Worm (Caenorhabditis elegans) whole organism, midembryonic: Measurements from ENCODE around the gene odr-7.

Experiments used
- T22C8.4 ChIP-seq: fragments of 200-800 bp; sonication (Bioruptor generic); IDR thresholded peaks from 2 replicates; pipeline ENCODE4 v1.3.6; 2022; ENCODE audit warnings: missing genetic modification characterization, missing compliant biosample characterization
- cog-1 ChIP-seq: sonication (generic microtip); optimal IDR thresholded peaks from 2 replicates; lab custom pipeline; 2016; ENCODE audit warnings: missing genetic modification characterization, missing compliant biosample characterization
- med-1 ChIP-seq: sonication (generic microtip); optimal IDR thresholded peaks from 2 replicates; lab custom pipeline; 2017; ENCODE audit warnings: missing genetic modification characterization, mild to moderate bottlenecking, missing compliant biosample characterization, antibody characterized with exemption, missing genetic modification reagents; ENCODE audit not compliant: insufficient read depth
- ref-1 ChIP-seq: fragments of 200-800 bp; sonication (Bioruptor generic); conservative IDR thresholded peaks from 2 replicates; pipeline ENCODE4 v1.3.6; 2022; ENCODE audit warnings: missing genetic modification reagents, missing genetic modification characterization, missing compliant biosample characterization
- tab-1 ChIP-seq: fragments of 200-800 bp; sonication (Bioruptor generic); IDR thresholded peaks from 2 replicates; pipeline ENCODE4 v1.3.6; 2022; ENCODE audit warnings: missing genetic modification characterization, missing compliant biosample characterization
- ztf-23 ChIP-seq: fragments of 200-800 bp; sonication (Bioruptor generic); IDR thresholded peaks from 2 replicates; pipeline ENCODE4 v1.3.6; 2022; ENCODE audit warnings: missing genetic modification reagents, missing genetic modification characterization, missing compliant biosample characterization
- ztf-29 ChIP-seq: fragments of 200-800 bp; sonication (Bioruptor generic); IDR thresholded peaks from 2 replicates; pipeline ENCODE4 v1.3.6; 2022; ENCODE audit warnings: missing genetic modification reagents, missing genetic modification characterization, missing compliant biosample characterization

ce11 chrX:12461557-12461956, at the start of gene odr-7:
- no peak for TF ChIP-seq cog-1 (tag; lab: Kevin White, UChicago)
- TF ChIP-seq T22C8.4 (GFP tag; lab: Robert Waterston, UW) = no peak
- no peak for TF ChIP-seq tab-1 (GFP tag; lab: Robert Waterston, UW)
- TF ChIP-seq ztf-23 = no peak
- no peak for TF ChIP-seq ref-1 (GFP tag; lab: Robert Waterston, UW)
- no peak for TF ChIP-seq med-1
- no peak for TF ChIP-seq ztf-29
